Worm (Caenorhabditis elegans) whole organism, L1 larva: ENCODE results near the gene acr-2.

Experiments used
- C34B4.2 ChIP-seq: sonication (generic microtip); optimal IDR thresholded peaks from 2 replicates; lab custom pipeline; 2017; ENCODE audit warnings: mild to moderate bottlenecking, missing genetic modification characterization, missing compliant biosample characterization
- aly-2 ChIP-seq: fragments of 150-350 bp; optimal IDR thresholded peaks from 2 replicates; lab custom pipeline; 2014; ENCODE audit warnings: missing biosample characterization, missing genetic modification characterization
- ama-1 ChIP-seq: fragments of 150-350 bp; optimal IDR thresholded peaks from 2 replicates; lab custom pipeline; 2014
- blmp-1 ChIP-seq: fragments of 150-350 bp; optimal IDR thresholded peaks from 2 replicates; lab custom pipeline; 2014; ENCODE audit warnings: missing biosample characterization, missing genetic modification characterization
- ceh-82 ChIP-seq, 3 experiments: fragments of 150-350 bp in 1 of 3; sonication (generic microtip) in 2 of 3; optimal IDR thresholded peaks; 2 replicates each; lab custom pipeline; 2014 to 2017; ENCODE audit warnings: missing biosample characterization in 3 of 3, missing genetic modification characterization in 3 of 3
- ceh-88 ChIP-seq: fragments of 200-800 bp; sonication (Bioruptor generic); IDR thresholded peaks from 2 replicates; pipeline ENCODE4 v1.3.6; 2022; ENCODE audit warnings: missing genetic modification characterization, missing compliant biosample characterization
- efl-3 ChIP-seq: fragments of 200-800 bp; sonication (Bioruptor generic); optimal IDR thresholded peaks from 2 replicates; lab custom pipeline; 2018; ENCODE audit warnings: mild to moderate bottlenecking, missing genetic modification characterization, missing compliant biosample characterization
- elt-2 ChIP-seq: sonication (generic microtip); optimal IDR thresholded peaks from 2 replicates; lab custom pipeline; 2016; ENCODE audit warnings: missing genetic modification characterization, mild to moderate bottlenecking, inconsistent platforms, missing compliant biosample characterization, missing genetic modification reagents
- elt-3 ChIP-seq, 6 experiments: fragments of 150-350 bp in 1 of 6; sonication (generic microtip); optimal IDR thresholded peaks; 2 replicates each; lab custom pipeline; 2017 to 2018; ENCODE audit warnings: missing biosample characterization in 6 of 6, missing genetic modification characterization in 6 of 6, inconsistent platforms in 1 of 6
- fkh-4 ChIP-seq: sonication (generic microtip); optimal IDR thresholded peaks from 2 replicates; lab custom pipeline; 2016; ENCODE audit warnings: missing compliant biosample characterization, missing genetic modification characterization, borderline replicate concordance
- fos-1 ChIP-seq: fragments of 150-350 bp; optimal IDR thresholded peaks from 2 replicates; lab custom pipeline; 2014; ENCODE audit warnings: missing biosample characterization, missing genetic modification characterization
- grh-1 ChIP-seq: fragments of 200-800 bp; sonication (Bioruptor generic); IDR thresholded peaks from 2 replicates; pipeline ENCODE4 v1.3.6; 2022; ENCODE audit warnings: missing genetic modification reagents, missing genetic modification characterization, missing compliant biosample characterization
- hlh-17 ChIP-seq: fragments of 200-800 bp; sonication (Bioruptor generic); optimal IDR thresholded peaks from 2 replicates; lab custom pipeline; 2018; ENCODE audit warnings: missing genetic modification characterization, mild to moderate bottlenecking, missing compliant biosample characterization, moderate library complexity, borderline replicate concordance
- hlh-4 ChIP-seq: sonication (generic microtip); optimal IDR thresholded peaks from 2 replicates; lab custom pipeline; 2016; ENCODE audit warnings: mild to moderate bottlenecking, missing genetic modification characterization, missing compliant biosample characterization
- hpl-2 ChIP-seq: fragments of 150-350 bp; optimal IDR thresholded peaks from 2 replicates; lab custom pipeline; 2014; ENCODE audit warnings: missing biosample characterization, missing genetic modification reagents, missing genetic modification characterization
- irx-1 ChIP-seq: sonication (generic microtip); optimal IDR thresholded peaks from 2 replicates; lab custom pipeline; 2016; ENCODE audit warnings: missing genetic modification characterization, missing compliant biosample characterization
- isw-1 ChIP-seq: fragments of 200-800 bp; sonication (Bioruptor generic); IDR thresholded peaks from 2 replicates; pipeline ENCODE4 v1.3.6; 2022; ENCODE audit warnings: missing genetic modification characterization, missing compliant biosample characterization
- jun-1 ChIP-seq: fragments of 150-350 bp; optimal IDR thresholded peaks from 2 replicates; lab custom pipeline; 2014; ENCODE audit warnings: missing biosample characterization, missing genetic modification reagents, missing genetic modification characterization
- lin-14 ChIP-seq: fragments of 200-800 bp; sonication (Bioruptor generic); optimal IDR thresholded peaks from 2 replicates; lab custom pipeline; 2018; ENCODE audit warnings: mild to moderate bottlenecking, missing genetic modification characterization, moderate library complexity, missing compliant biosample characterization
- lin-15B ChIP-seq: fragments of 150-350 bp; sonication (generic microtip); optimal IDR thresholded peaks from 3 replicates; lab custom pipeline; 2014; ENCODE audit warnings: missing biosample characterization, missing genetic modification characterization
- lin-39 ChIP-seq: fragments of 150-350 bp; optimal IDR thresholded peaks from 2 replicates; lab custom pipeline; 2014; ENCODE audit warnings: missing biosample characterization, missing genetic modification reagents, missing genetic modification characterization
- lir-3 ChIP-seq: sonication (generic microtip); optimal IDR thresholded peaks from 2 replicates; lab custom pipeline; 2016; ENCODE audit warnings: mild to moderate bottlenecking, missing genetic modification characterization, moderate library complexity, missing compliant biosample characterization; ENCODE audit not compliant: poor library complexity
- lsy-2 ChIP-seq, 2 experiments: fragments of 150-350 bp; optimal IDR thresholded peaks; 2 replicates each; lab custom pipeline; 2014; ENCODE audit warnings: missing biosample characterization in 2 of 2, missing genetic modification characterization in 2 of 2
- mep-1 ChIP-seq: fragments of 150-350 bp; optimal IDR thresholded peaks from 2 replicates; lab custom pipeline; 2014; ENCODE audit warnings: missing biosample characterization, missing genetic modification characterization
- nhr-12 ChIP-seq: sonication (generic microtip); optimal IDR thresholded peaks from 2 replicates; lab custom pipeline; 2017; ENCODE audit warnings: missing biosample characterization, missing genetic modification characterization
- nhr-237 ChIP-seq: fragments of 150-350 bp; optimal IDR thresholded peaks from 2 replicates; lab custom pipeline; 2014; ENCODE audit warnings: missing biosample characterization, missing genetic modification characterization
- nhr-28 ChIP-seq: fragments of 150-350 bp; optimal IDR thresholded peaks from 2 replicates; lab custom pipeline; 2014; ENCODE audit warnings: missing biosample characterization, missing genetic modification characterization
- nhr-47 ChIP-seq: sonication (generic microtip); optimal IDR thresholded peaks from 2 replicates; lab custom pipeline; 2016; ENCODE audit warnings: mild to moderate bottlenecking, missing genetic modification characterization, moderate library complexity, missing compliant biosample characterization
- nhr-76 ChIP-seq: sonication (generic microtip); optimal IDR thresholded peaks from 2 replicates; lab custom pipeline; 2017; ENCODE audit warnings: missing biosample characterization, missing genetic modification characterization
- nhr-85 ChIP-seq: sonication (generic microtip); peaks from one replicate; lab custom pipeline; 2016; ENCODE audit warnings: missing genetic modification characterization, inconsistent platforms, missing compliant biosample characterization
- nhr-90 ChIP-seq: sonication (generic microtip); optimal IDR thresholded peaks from 2 replicates; lab custom pipeline; 2016; ENCODE audit warnings: mild to moderate bottlenecking, missing genetic modification characterization, missing compliant biosample characterization; ENCODE audit not compliant: poor library complexity
- pag-3 ChIP-seq: sonication (generic microtip); optimal IDR thresholded peaks from 2 replicates; lab custom pipeline; 2017; ENCODE audit warnings: missing genetic modification characterization, mild to moderate bottlenecking, missing compliant biosample characterization, antibody characterized with exemption, borderline replicate concordance; ENCODE audit not compliant: insufficient read depth
- pqm-1 ChIP-seq: sonication (generic microtip); optimal IDR thresholded peaks from 3 replicates; lab custom pipeline; 2017; ENCODE audit warnings: missing biosample characterization, missing genetic modification characterization
- rnt-1 ChIP-seq: sonication (generic microtip); optimal IDR thresholded peaks from 2 replicates; lab custom pipeline; 2016; ENCODE audit warnings: mild to moderate bottlenecking, missing genetic modification characterization, moderate library complexity, missing compliant biosample characterization
- snpc-4 ChIP-seq: fragments of 150-350 bp; optimal IDR thresholded peaks from 2 replicates; lab custom pipeline; 2014; ENCODE audit warnings: missing biosample characterization, missing genetic modification characterization
- snu-23 ChIP-seq: sonication (generic microtip); optimal IDR thresholded peaks from 2 replicates; lab custom pipeline; 2016; ENCODE audit warnings: missing genetic modification characterization, missing compliant biosample characterization
- sox-4 ChIP-seq: sonication (generic microtip); optimal IDR thresholded peaks from 2 replicates; lab custom pipeline; 2016; ENCODE audit warnings: missing genetic modification characterization, missing compliant biosample characterization
- sup-37 ChIP-seq: fragments of 200-800 bp; sonication (Bioruptor generic); optimal IDR thresholded peaks from 2 replicates; lab custom pipeline; 2018; ENCODE audit warnings: mild to moderate bottlenecking, missing genetic modification characterization, missing compliant biosample characterization
- swsn-7 ChIP-seq: sonication (generic microtip); optimal IDR thresholded peaks from 2 replicates; lab custom pipeline; 2016; ENCODE audit warnings: missing genetic modification characterization, missing compliant biosample characterization
- tbx-2 ChIP-seq: sonication (generic microtip); optimal IDR thresholded peaks from 2 replicates; lab custom pipeline; 2016; ENCODE audit warnings: missing genetic modification characterization, missing compliant biosample characterization
- tlp-1 ChIP-seq: fragments of 150-350 bp; optimal IDR thresholded peaks from 2 replicates; lab custom pipeline; 2014; ENCODE audit warnings: missing biosample characterization, missing genetic modification characterization
- unc-130 ChIP-seq: fragments of 150-350 bp; optimal IDR thresholded peaks from 2 replicates; lab custom pipeline; 2017; ENCODE audit warnings: missing biosample characterization, missing genetic modification characterization, inconsistent platforms
- vab-15 ChIP-seq: sonication (generic microtip); optimal IDR thresholded peaks from 2 replicates; lab custom pipeline; 2017; ENCODE audit warnings: missing genotype, mild to moderate bottlenecking, missing genetic modification characterization, missing compliant biosample characterization
- zag-1 ChIP-seq: fragments of 150-350 bp; optimal IDR thresholded peaks from 2 replicates; lab custom pipeline; 2014; ENCODE audit warnings: missing biosample characterization, missing genetic modification characterization
- zip-4 ChIP-seq: fragments of 200-800 bp; sonication (Bioruptor generic); optimal IDR thresholded peaks from 2 replicates; lab custom pipeline; 2018; ENCODE audit warnings: mild to moderate bottlenecking, missing genetic modification characterization, moderate library complexity, missing compliant biosample characterization
- ztf-11 ChIP-seq, 2 experiments: sonication (generic microtip); optimal IDR thresholded peaks; 2 replicates each; lab custom pipeline; 2016 to 2017; ENCODE audit warnings: missing genetic modification characterization in 2 of 2, missing biosample characterization in 1 of 2, missing compliant biosample characterization in 1 of 2
- ztf-4 ChIP-seq: fragments of 150-350 bp; optimal IDR thresholded peaks from 2 replicates; lab custom pipeline; 2014; ENCODE audit warnings: missing biosample characterization, missing genetic modification characterization

Gene acr-2

DNA sequence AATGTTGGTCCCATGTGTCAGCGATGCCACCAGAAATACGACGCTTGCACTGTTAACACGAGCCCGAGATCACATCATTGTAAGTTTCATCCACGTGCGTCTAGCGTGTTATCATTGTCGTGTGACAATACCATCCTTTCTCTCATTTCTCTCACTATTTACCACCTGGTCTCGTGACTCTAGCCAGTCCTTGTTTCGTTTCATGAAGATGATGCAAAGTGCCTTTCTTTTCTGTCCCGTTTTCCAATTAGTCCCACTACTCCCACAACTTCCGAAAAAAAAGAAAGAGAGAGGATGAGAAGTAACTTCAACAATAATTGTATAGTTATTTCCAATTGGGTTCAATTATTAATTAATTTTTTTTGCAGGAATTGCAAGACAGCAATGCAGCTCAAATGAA is 40.5 kb downstream of the acr-2 start (continued):
- TF ChIP-seq elt-3 (tag; optimal IDR thresholded peaks at IDR 0.05; lab: Kevin White, UChicago) (peak in 5 of 6 experiments; percentile 37 to 91 (median 68)), ztf-4 (tag; lab: Kevin White, UChicago) (peak; percentile 77), pag-3 (tag; lab: Kevin White, UChicago) (no peak), snu-23 (GFP tag; lab: Kevin White, UChicago) (peak; percentile 88)
- TF ChIP-seq, all 84 proteins: peak for 46

ce11 chrX:6743344-6743743 is 41.0 kb downstream of the acr-2 start:
- TF ChIP-seq efl-3 (no peak), rnt-1 (tag; lab: Kevin White, UChicago) (peak; percentile 1), ceh-88 (0 out of 2 replicates have a peak, but pooled peaks have one; percentile 2), hlh-4 (tag; lab: Kevin White, UChicago) (no peak)

DNA sequence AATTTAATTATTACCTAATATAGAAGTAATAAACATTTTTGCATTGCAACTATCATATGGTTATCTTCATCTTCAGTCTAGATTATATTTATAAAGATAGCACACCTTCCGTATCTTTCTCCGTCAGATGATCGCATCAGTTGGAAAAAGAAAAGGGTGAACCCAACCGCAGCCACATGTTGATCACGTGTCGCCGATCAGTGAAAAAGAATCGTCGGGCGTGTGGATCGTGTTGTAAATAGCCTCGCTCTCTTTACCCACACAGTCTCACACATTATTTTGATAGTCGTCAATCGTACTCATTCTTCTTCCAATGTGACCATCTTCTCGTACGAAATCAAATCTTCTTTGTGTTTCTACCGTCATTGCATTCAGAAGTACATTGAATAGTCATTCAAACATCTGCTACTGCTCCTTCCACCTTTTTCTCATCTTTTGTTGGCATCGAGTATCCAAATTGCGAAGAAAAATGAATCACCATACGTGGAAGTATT is 41.6 kb downstream of the acr-2 start:
- TF ChIP-seq nhr-12 (tag; lab: Kevin White, UChicago) (no peak), lin-15B (tag; lab: Kevin White, UChicago) (no peak), nhr-47 (tag; lab: Kevin White, UChicago) (peak; percentile 95), lir-3 (tag; lab: Kevin White, UChicago) (peak; percentile 86), blmp-1 (peak; percentile 92), zip-4 (GFP tag; lab: Kevin White, UChicago) (peak; percentile 77), grh-1 (GFP tag; lab: Robert Waterston, UW) (peak; percentile 85), C34B4.2 (tag; lab: Kevin White, UChicago) (no peak), tlp-1 (tag; lab: Kevin White, UChicago) (peak; percentile 86), snu-23 (GFP tag; lab: Kevin White, UChicago) (peak; percentile 99), nhr-90 (peak; percentile 99), fkh-4 (tag; lab: Kevin White, UChicago) (no peak), nhr-76 (tag; lab: Kevin White, UChicago) (no peak), efl-3 (peak; percentile 89), pag-3 (tag; lab: Kevin White, UChicago) (no peak), fos-1 (tag; lab: Kevin White, UChicago) (peak; percentile 49), ceh-82 (tag; optimal IDR thresholded peaks at IDR 0.05; lab: Kevin White, UChicago) (peak; percentile 5 to 46 (median 43)), elt-2 (peak; percentile 97), lin-39 (tag; lab: Kevin White, UChicago) (peak; percentile 89), pqm-1 (tag; lab: Kevin White, UChicago) (peak; percentile 40), sox-4 (tag; lab: Kevin White, UChicago) (peak; percentile 69), lsy-2 (tag; optimal IDR thresholded peaks at IDR 0.05; lab: Kevin White, UChicago) (peak; percentile 84 to 85), nhr-28 (tag; lab: Kevin White, UChicago) (peak; percentile 31), vab-15 (tag; lab: Kevin White, UChicago) (no peak), snpc-4 (tag; lab: Kevin White, UChicago) (peak; percentile 42), ama-1 (peak; percentile 99), jun-1 (tag; lab: Kevin White, UChicago) (peak; percentile 85), ceh-88 (peak; percentile 87), hlh-17 (GFP tag; lab: Kevin White, UChicago) (no peak), nhr-85 (tag; lab: Kevin White, UChicago) (peak; percentile 100), aly-2 (no peak), isw-1 (GFP tag; lab: Robert Waterston, UW) (no peak), mep-1 (tag; lab: Kevin White, UChicago) (peak; percentile 91), zag-1 (no peak), irx-1 (tag; lab: Kevin White, UChicago) (peak; percentile 91), hpl-2 (GFP tag; lab: Kevin White, UChicago) (peak; percentile 79), sup-37 (GFP tag; lab: Kevin White, UChicago) (peak; percentile 85), unc-130 (tag; lab: Kevin White, UChicago) (peak; percentile 93), rnt-1 (tag; lab: Kevin White, UChicago) (peak; percentile 97), hlh-4 (tag; lab: Kevin White, UChicago) (no peak), nhr-237 (tag; lab: Kevin White, UChicago) (peak; percentile 43), lin-14 (peak; percentile 99), swsn-7 (tag; lab: Kevin White, UChicago) (peak; percentile 91), tbx-2 (peak; percentile 94), ztf-11 (tag; optimal IDR thresholded peaks at IDR 0.05; lab: Kevin White, UChicago) (peak in 1 of 2 experiments; percentile 80)
